Worm (Caenorhabditis elegans): Measurements from ENCODE around the gene mab-9.

- TF ChIP-seq unc-62 (GFP tag; optimal IDR thresholded peaks at IDR 0.05) = no peak
- TF ChIP-seq pha-4 (tag; optimal IDR thresholded peaks at IDR 0.05) = no peak
- TF ChIP-seq nhr-76 (tag; optimal IDR thresholded peaks at IDR 0.05) = no peak
- TF ChIP-seq ztf-11 (tag; optimal IDR thresholded peaks at IDR 0.05) = no peak
- TF ChIP-seq unc-39 (tag; optimal IDR thresholded peaks at IDR 0.05) = no peak
- TF ChIP-seq mls-2 (tag; optimal IDR thresholded peaks at IDR 0.05) = no peak
- TF ChIP-seq ceh-43 (GFP tag; optimal IDR thresholded peaks at IDR 0.05) = no peak
- no peak for TF ChIP-seq snpc-4 (tag; optimal IDR thresholded peaks at IDR 0.05)
- TF ChIP-seq cnd-1 (tag; optimal IDR thresholded peaks at IDR 0.05) = no peak
- no peak for TF ChIP-seq mab-5 (tag; optimal IDR thresholded peaks at IDR 0.05)
- no peak for TF ChIP-seq nhr-237 (tag; optimal IDR thresholded peaks at IDR 0.05)
- TF ChIP-seq nhr-28 (tag; optimal IDR thresholded peaks at IDR 0.05) = no peak
- no peak for TF ChIP-seq drap-1 (GFP tag; optimal IDR thresholded peaks at IDR 0.05)
- no peak for TF ChIP-seq lsy-2 (tag; optimal IDR thresholded peaks at IDR 0.05)
These were observed 40.5 kb upstream of the mab-9 start for ce11 chrII:475312-475711.
